Worm (Caenorhabditis elegans): ENCODE data around the gene tag-196.

ce11 chrV:8601420-8601819, 6.7 kb downstream of the tag-196 start, which contains the start of gene F41E6.8:
- TF ChIP-seq him-1 (tag; optimal IDR thresholded peaks at IDR 0.05) (no peak), W03F9.2 (tag; optimal IDR thresholded peaks at IDR 0.05) (no peak)
